Worm (Caenorhabditis elegans) whole organism, L2 larva: ENCODE data around the gene clec-127.

ENCODE experiments used
- C34F6.9 ChIP-seq: fragments of 150-350 bp; optimal IDR thresholded peaks from 2 replicates; lab custom pipeline; 2014; ENCODE audit warnings: missing biosample characterization, missing genetic modification characterization
- F13H6.1 ChIP-seq: sonication (generic microtip); optimal IDR thresholded peaks from 2 replicates; lab custom pipeline; 2016; ENCODE audit warnings: missing genetic modification characterization, missing compliant biosample characterization
- R02D3.7 ChIP-seq: fragments of 150-350 bp; optimal IDR thresholded peaks from 2 replicates; lab custom pipeline; 2014; ENCODE audit warnings: missing biosample characterization, missing genetic modification characterization
- Y55F3AM.14 ChIP-seq: fragments of 200-800 bp; sonication (Bioruptor generic); optimal IDR thresholded peaks from 2 replicates; lab custom pipeline; 2018; ENCODE audit warnings: mild to moderate bottlenecking, missing genetic modification characterization, missing compliant biosample characterization
- ZK546.5 ChIP-seq: sonication (generic microtip); optimal IDR thresholded peaks from 2 replicates; lab custom pipeline; 2017; ENCODE audit warnings: missing biosample characterization, missing genetic modification characterization
- alr-1 ChIP-seq: fragments of 150-350 bp; optimal IDR thresholded peaks from 2 replicates; lab custom pipeline; 2014; ENCODE audit warnings: missing biosample characterization, missing genetic modification characterization
- ama-1 ChIP-seq: fragments of 150-350 bp; optimal IDR thresholded peaks from 2 replicates; lab custom pipeline; 2018; ENCODE audit warnings: inconsistent platforms
- blmp-1 ChIP-seq: sonication (generic microtip); optimal IDR thresholded peaks from 2 replicates; lab custom pipeline; 2017; ENCODE audit warnings: missing genetic modification characterization, mild to moderate bottlenecking, missing compliant biosample characterization, antibody characterized with exemption, moderate library complexity; ENCODE audit not compliant: insufficient read depth
- ceh-16 ChIP-seq: fragments of 150-350 bp; optimal IDR thresholded peaks from 2 replicates; lab custom pipeline; 2014; ENCODE audit warnings: missing biosample characterization, missing genetic modification characterization
- crh-2 ChIP-seq: sonication (generic microtip); optimal IDR thresholded peaks from 2 replicates; lab custom pipeline; 2017; ENCODE audit warnings: missing biosample characterization, missing genetic modification characterization
- elt-1 ChIP-seq: fragments of 150-350 bp; optimal IDR thresholded peaks from 2 replicates; lab custom pipeline; 2014; ENCODE audit warnings: missing biosample characterization, missing genetic modification characterization
- fos-1 ChIP-seq: fragments of 150-350 bp; optimal IDR thresholded peaks from 2 replicates; lab custom pipeline; 2014; ENCODE audit warnings: missing biosample characterization, missing genetic modification characterization
- gmeb-1 ChIP-seq: fragments of 150-350 bp; optimal IDR thresholded peaks from 2 replicates; lab custom pipeline; 2014; ENCODE audit warnings: missing biosample characterization, missing genetic modification characterization
- lin-11 ChIP-seq: fragments of 150-350 bp; sonication (generic microtip); optimal IDR thresholded peaks from 2 replicates; lab custom pipeline; 2014; ENCODE audit warnings: missing biosample characterization, missing genetic modification characterization, inconsistent platforms, mixed read lengths
- lin-13 ChIP-seq: fragments of 150-350 bp; optimal IDR thresholded peaks from 2 replicates; lab custom pipeline; 2014; ENCODE audit warnings: missing biosample characterization, missing genetic modification reagents, missing genetic modification characterization
- lin-39 ChIP-seq: fragments of 150-350 bp; optimal IDR thresholded peaks from 2 replicates; lab custom pipeline; 2014; ENCODE audit warnings: missing biosample characterization, missing genetic modification reagents, missing genetic modification characterization
- lsy-2 ChIP-seq, 2 experiments: fragments of 150-350 bp in 1 of 2; sonication (generic microtip) in 1 of 2; optimal IDR thresholded peaks; 2 replicates each; lab custom pipeline; 2014 to 2017; ENCODE audit warnings: missing biosample characterization in 2 of 2, missing genetic modification characterization in 2 of 2
- mab-5 ChIP-seq: fragments of 150-350 bp; optimal IDR thresholded peaks from 2 replicates; lab custom pipeline; 2014; ENCODE audit warnings: missing biosample characterization, missing genetic modification characterization
- mbf-1 ChIP-seq: sonication (generic microtip); optimal IDR thresholded peaks from 2 replicates; lab custom pipeline; 2017; ENCODE audit warnings: missing biosample characterization, missing genetic modification characterization
- mdl-1 ChIP-seq, 2 experiments: fragments of 150-350 bp in 1 of 2; sonication (generic microtip) in 1 of 2; optimal IDR thresholded peaks; 2 replicates each; lab custom pipeline; 2017; ENCODE audit warnings: missing biosample characterization in 2 of 2, missing genetic modification characterization in 2 of 2
- nhr-12 ChIP-seq: fragments of 150-350 bp; optimal IDR thresholded peaks from 2 replicates; lab custom pipeline; 2014; ENCODE audit warnings: missing biosample characterization, missing genetic modification characterization
- nhr-129 ChIP-seq: fragments of 150-350 bp; optimal IDR thresholded peaks from 2 replicates; lab custom pipeline; 2014; ENCODE audit warnings: missing biosample characterization, missing genetic modification characterization
- nhr-237 ChIP-seq: fragments of 150-350 bp; optimal IDR thresholded peaks from 2 replicates; lab custom pipeline; 2014; ENCODE audit warnings: missing biosample characterization, missing genetic modification characterization
- nhr-25 ChIP-seq: fragments of 150-350 bp; sonication (generic microtip); optimal IDR thresholded peaks from 3 replicates; lab custom pipeline; 2014; ENCODE audit warnings: missing biosample characterization, missing genetic modification characterization
- peb-1 ChIP-seq: fragments of 150-350 bp; optimal IDR thresholded peaks from 2 replicates; lab custom pipeline; 2014; ENCODE audit warnings: missing biosample characterization, missing genetic modification characterization
- skn-1 ChIP-seq: sonication (generic microtip); optimal IDR thresholded peaks from 2 replicates; lab custom pipeline; 2017; ENCODE audit warnings: missing biosample characterization, missing genetic modification characterization
- sma-3 ChIP-seq: sonication (generic microtip); optimal IDR thresholded peaks from 2 replicates; lab custom pipeline; 2016; ENCODE audit warnings: missing genetic modification reagents, missing genetic modification characterization, missing compliant biosample characterization
- sma-9 ChIP-seq, 2 experiments: fragments of 150-350 bp in 1 of 2; sonication (generic microtip) in 1 of 2; optimal IDR thresholded peaks; 2 replicates each; lab custom pipeline; 2014 to 2016; ENCODE audit warnings: missing genetic modification characterization in 2 of 2, mild to moderate bottlenecking in 1 of 2, missing biosample characterization in 1 of 2, missing compliant biosample characterization in 1 of 2, missing genetic modification reagents in 1 of 2, moderate library complexity in 1 of 2
- snpc-4 ChIP-seq: fragments of 150-350 bp; optimal IDR thresholded peaks from 2 replicates; lab custom pipeline; 2014; ENCODE audit warnings: missing biosample characterization, missing genetic modification characterization
- unc-55 ChIP-seq: fragments of 150-350 bp; sonication (generic microtip); optimal IDR thresholded peaks from 3 replicates; lab custom pipeline; 2014; ENCODE audit warnings: missing biosample characterization, missing genetic modification reagents, missing genetic modification characterization
- unc-62 ChIP-seq: fragments of 150-350 bp; optimal IDR thresholded peaks from 2 replicates; lab custom pipeline; 2014; ENCODE audit warnings: missing biosample characterization, missing genetic modification reagents, missing genetic modification characterization
- zag-1 ChIP-seq: fragments of 150-350 bp; optimal IDR thresholded peaks from 2 replicates; lab custom pipeline; 2014; ENCODE audit warnings: missing biosample characterization, missing genetic modification characterization
- ztf-1 ChIP-seq: fragments of 200-800 bp; sonication (Bioruptor generic); conservative IDR thresholded peaks from 2 replicates; pipeline ENCODE4 v1.3.6; 2022; ENCODE audit warnings: missing genetic modification characterization, missing compliant biosample characterization
- ztf-11 ChIP-seq: sonication (generic microtip); optimal IDR thresholded peaks from 2 replicates; lab custom pipeline; 2017; ENCODE audit warnings: missing biosample characterization, missing genetic modification characterization

Gene clec-127

DNA sequence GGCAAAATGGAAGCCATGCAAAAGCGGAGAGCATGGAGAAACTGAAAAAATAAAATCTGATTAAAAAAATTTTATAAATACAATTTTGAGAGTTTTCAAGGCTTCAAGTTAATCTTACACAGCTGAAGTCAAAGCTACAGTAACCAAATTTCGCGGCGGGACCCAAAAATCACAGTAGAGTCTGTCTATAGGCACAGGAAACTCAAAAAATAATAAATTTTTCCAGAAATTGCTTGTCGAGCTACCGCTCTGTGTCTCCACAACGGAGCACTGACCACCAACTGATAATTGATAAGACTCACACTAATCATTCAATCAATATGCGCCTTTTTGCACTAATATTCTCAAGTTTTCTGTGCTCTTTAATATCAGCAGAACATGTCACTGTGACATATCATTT lies 18.7 kb downstream of the clec-127 start, which contains the start of gene W10G11.19:
W10G11.19 (plus strand) TSS at position 301 of the 400 bp plus-strand sequence.
- no peak for TF ChIP-seq mbf-1 (tag; lab: Kevin White, UChicago)
- TF ChIP-seq fos-1: peak; percentile 38

DNA sequence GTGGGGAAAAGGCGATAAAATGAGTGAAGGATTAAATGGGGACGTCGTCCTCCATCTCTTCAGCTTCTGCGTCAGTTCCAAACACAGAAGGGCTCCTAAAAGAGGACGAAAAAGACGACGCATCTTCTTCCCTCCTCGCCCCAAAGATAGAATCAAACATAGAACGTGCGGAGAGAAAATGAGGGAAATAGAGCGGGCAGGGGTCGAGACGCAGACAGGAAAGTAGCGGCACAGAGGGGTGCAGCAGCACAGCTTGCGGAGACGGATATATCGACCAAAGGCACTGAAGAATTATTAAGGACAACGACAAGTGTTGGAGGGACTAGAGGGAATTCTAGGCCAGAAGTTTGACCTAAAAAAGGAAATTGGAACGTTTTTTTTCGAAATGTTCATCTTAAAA lies 21.7 kb downstream of the clec-127 start:
- TF ChIP-seq lin-11 (tag; lab: Kevin White, UChicago) (no peak), lsy-2 (tag; optimal IDR thresholded peaks at IDR 0.05; lab: Kevin White, UChicago) (peak in 1 of 2 experiments; percentile 68), elt-1 (no peak), mbf-1 (tag; lab: Kevin White, UChicago) (no peak), snpc-4 (tag; lab: Kevin White, UChicago) (peak; percentile 16), ZK546.5 (no peak), unc-62 (GFP tag; lab: Kevin White, UChicago) (no peak), lin-39 (tag; lab: Kevin White, UChicago) (no peak), nhr-12 (tag; lab: Kevin White, UChicago) (no peak), mab-5 (tag; lab: Kevin White, UChicago) (peak; percentile 46), nhr-25 (tag; lab: Kevin White, UChicago) (no peak), C34F6.9 (tag; lab: Kevin White, UChicago) (peak; percentile 66), F13H6.1 (tag; lab: Kevin White, UChicago) (no peak), lin-13 (GFP tag; lab: Kevin White, UChicago) (peak; percentile 40), skn-1 (no peak), zag-1 (peak; percentile 42), nhr-129 (tag; lab: Kevin White, UChicago) (peak; percentile 40), alr-1 (tag; lab: Kevin White, UChicago) (no peak), fos-1 (no peak), nhr-237 (no peak), sma-3 (GFP tag; lab: Kevin White, UChicago) (no peak), ztf-11 (tag; lab: Kevin White, UChicago) (no peak), unc-55 (GFP tag; lab: Kevin White, UChicago) (peak; percentile 66), mdl-1 (tag; optimal IDR thresholded peaks at IDR 0.05; lab: Kevin White, UChicago) (peak in 1 of 2 experiments; percentile 38)

DNA sequence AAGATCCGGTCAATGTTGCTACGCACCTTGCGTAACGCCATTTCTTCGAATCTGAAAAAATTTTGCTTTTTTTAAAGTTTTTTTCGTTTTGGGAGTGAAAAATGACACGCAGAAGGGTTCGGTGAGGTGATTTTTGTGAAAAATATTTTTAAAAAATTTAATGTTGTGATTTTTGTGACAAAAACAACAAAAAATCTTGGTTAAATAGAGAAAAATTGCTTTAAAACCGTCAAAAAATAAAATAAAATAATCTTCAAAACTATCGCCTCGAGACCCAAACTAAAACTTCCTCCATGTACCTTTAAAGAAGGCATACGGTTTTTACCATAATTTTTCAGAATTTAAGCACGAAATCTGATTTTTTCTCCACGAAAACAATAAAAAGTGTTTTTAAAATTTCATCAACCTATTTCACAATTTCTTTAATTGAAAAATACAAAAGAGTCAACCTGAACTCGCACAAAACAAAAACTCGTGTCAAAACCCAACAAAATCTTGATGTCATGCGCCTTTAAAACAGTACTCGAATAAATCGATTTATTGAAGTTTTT lies 22.6 kb downstream of the clec-127 start, which contains the start of gene apd-3:
apd-3 (minus strand) TSS at position 51 of the 551 bp plus-strand sequence.
- no peak for TF ChIP-seq nhr-237
- TF ChIP-seq elt-1: no peak
- no peak for TF ChIP-seq gmeb-1
- TF ChIP-seq Y55F3AM.14 (GFP tag; lab: Kevin White, UChicago): no peak
- no peak for TF ChIP-seq ama-1 (lab: Kevin White, UChicago)
- TF ChIP-seq F13H6.1 (tag; lab: Kevin White, UChicago): no peak
- no peak for TF ChIP-seq unc-62 (GFP tag; lab: Kevin White, UChicago)
- no peak for TF ChIP-seq mbf-1 (tag; lab: Kevin White, UChicago)
- TF ChIP-seq unc-55 (GFP tag; lab: Kevin White, UChicago): no peak
- TF ChIP-seq ceh-16 (tag; lab: Kevin White, UChicago): no peak
- TF ChIP-seq ztf-1 (GFP tag; lab: Robert Waterston, UW): no peak
- TF ChIP-seq peb-1 (tag; lab: Kevin White, UChicago): no peak
- no peak for TF ChIP-seq sma-9 (GFP tag; optimal IDR thresholded peaks at IDR 0.05; lab: Kevin White, UChicago)
- no peak for TF ChIP-seq sma-9 (tag; optimal IDR thresholded peaks at IDR 0.05; lab: Kevin White, UChicago)
- TF ChIP-seq mdl-1 (tag; optimal IDR thresholded peaks at IDR 0.05; lab: Kevin White, UChicago): no peak
- TF ChIP-seq lin-13 (GFP tag; lab: Kevin White, UChicago): no peak
- TF ChIP-seq alr-1 (tag; lab: Kevin White, UChicago): no peak
- TF ChIP-seq R02D3.7 (tag; lab: Kevin White, UChicago): no peak
- no peak for TF ChIP-seq crh-2

DNA sequence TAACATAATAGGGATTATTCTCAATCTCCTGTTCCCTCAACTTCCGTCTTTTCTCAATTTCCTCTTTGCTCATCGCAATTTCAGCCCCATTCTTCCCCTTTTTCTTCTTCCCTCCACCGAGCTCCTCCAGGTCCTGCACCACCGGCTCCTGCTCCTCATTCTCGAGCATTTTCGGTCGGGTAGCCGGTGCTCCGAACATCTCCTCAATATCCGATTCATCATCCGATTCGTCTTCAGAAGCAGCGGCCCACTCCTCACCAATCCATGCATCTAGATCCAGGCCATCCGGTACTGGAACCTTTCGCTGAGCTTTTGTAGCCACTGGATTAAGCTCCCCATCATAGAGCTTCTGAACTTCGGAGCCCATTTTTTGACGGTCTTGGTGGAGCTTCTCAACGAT lies 28.9 kb downstream of the clec-127 start:
- TF ChIP-seq lsy-2 (tag; optimal IDR thresholded peaks at IDR 0.05; lab: Kevin White, UChicago): no peak
- TF ChIP-seq blmp-1: no peak
- TF ChIP-seq F13H6.1 (tag; lab: Kevin White, UChicago): no peak
- TF ChIP-seq skn-1: no peak
- no peak for TF ChIP-seq C34F6.9 (tag; lab: Kevin White, UChicago)
